Fruit fly (Drosophila melanogaster): ENCODE data around the gene CG4161.

- TF ChIP-seq Dll (optimal IDR thresholded peaks at IDR 0.05): no peak
- TF ChIP-seq CG8478 (optimal IDR thresholded peaks at IDR 0.05): no peak
Measured at dm6 chr2L:15474911-15475310, 41.8 kb downstream of the CG4161 start.

Data from whole organism.